Fruit fly (Drosophila melanogaster): Measurements from ENCODE around the gene scrib.

Gene scrib

dm6 chr3R:26633432-26633831 lies 97.3 kb downstream of the scrib start, which contains the start of gene TwdlH:
TSS of gene TwdlH (plus strand) at chr3R:26633732.
- TF ChIP-seq ttk (optimal IDR thresholded peaks at IDR 0.05): no peak
- no peak for TF ChIP-seq insv (optimal IDR thresholded peaks at IDR 0.05)
- TF ChIP-seq psq (optimal IDR thresholded peaks at IDR 0.05): no peak
- no peak for TF ChIP-seq h (optimal IDR thresholded peaks at IDR 0.05)
- TF ChIP-seq Sin3A (optimal IDR thresholded peaks at IDR 0.05): no peak
- no peak for TF ChIP-seq Myc (optimal IDR thresholded peaks at IDR 0.05)

- no peak for TF ChIP-seq Myc (optimal IDR thresholded peaks at IDR 0.05)
- TF ChIP-seq psq (optimal IDR thresholded peaks at IDR 0.05): no peak
- TF ChIP-seq insv (optimal IDR thresholded peaks at IDR 0.05): no peak
- TF ChIP-seq h (optimal IDR thresholded peaks at IDR 0.05): no peak
- TF ChIP-seq ttk (optimal IDR thresholded peaks at IDR 0.05): no peak
- TF ChIP-seq Sin3A (optimal IDR thresholded peaks at IDR 0.05): no peak
These were observed 98.4 kb downstream of the scrib start, which contains the start of gene TwdlR for dm6 chr3R:26634585-26634984. TSS of gene TwdlR (plus strand) at chr3R:26634885.

- TF ChIP-seq Sin3A (optimal IDR thresholded peaks at IDR 0.05) (no peak), insv (optimal IDR thresholded peaks at IDR 0.05) (no peak), Myc (optimal IDR thresholded peaks at IDR 0.05) (no peak), ttk (optimal IDR thresholded peaks at IDR 0.05) (no peak)
These were observed 100.2 kb downstream of the scrib start, which contains the start of gene TwdlS for dm6 chr3R:26636388-26636787. TSS of gene TwdlS (plus strand) at chr3R:26636688.

- TF ChIP-seq Myc (optimal IDR thresholded peaks at IDR 0.05): no peak
- TF ChIP-seq h (optimal IDR thresholded peaks at IDR 0.05): no peak
- no peak for TF ChIP-seq psq (optimal IDR thresholded peaks at IDR 0.05)
- no peak for TF ChIP-seq ttk (optimal IDR thresholded peaks at IDR 0.05)
- no peak for TF ChIP-seq Sin3A (optimal IDR thresholded peaks at IDR 0.05)
- no peak for TF ChIP-seq insv (optimal IDR thresholded peaks at IDR 0.05)
These were observed 103.4 kb downstream of the scrib start, which contains the start of gene TwdlD for dm6 chr3R:26639503-26640075. TSS of gene TwdlD (plus strand) at chr3R:26640025.
